Fruit fly (Drosophila melanogaster) whole organism, embryonic: ENCODE data around the gene Cul2.

Source experiments
- B-H2 ChIP-seq: fragments of 200-800 bp; sonication (Bioruptor generic); optimal IDR thresholded peaks from 2 replicates; lab custom pipeline; 2018; ENCODE audit warnings: missing biosample characterization, mild to moderate bottlenecking, missing genetic modification characterization
- CG10366 ChIP-seq: fragments of 200-800 bp; sonication (Bioruptor generic); IDR thresholded peaks from 2 replicates; pipeline ENCODE4 v1.3.6; 2022; ENCODE audit warnings: missing biosample characterization, missing genetic modification characterization
- CG10654 ChIP-seq: fragments of 200-800 bp; sonication (Bioruptor generic); optimal IDR thresholded peaks from 2 replicates; lab custom pipeline; 2016; ENCODE audit warnings: missing biosample characterization, missing genetic modification characterization
- CG11085 ChIP-seq: fragments of 200-800 bp; sonication (Bioruptor generic); IDR thresholded peaks from 2 replicates; pipeline ENCODE4 v1.3.6; 2022; ENCODE audit warnings: missing biosample characterization, missing genetic modification characterization
- CG11398 ChIP-seq: fragments of 200-800 bp; sonication (Bioruptor generic); optimal IDR thresholded peaks from 2 replicates; lab custom pipeline; 2016; ENCODE audit warnings: missing biosample characterization, missing genetic modification characterization
- CG14014 ChIP-seq: fragments of 200-800 bp; sonication (Bioruptor generic); IDR thresholded peaks from 2 replicates; pipeline ENCODE4 v1.3.6; 2022; ENCODE audit warnings: missing biosample characterization, missing genetic modification characterization
- CG14441 ChIP-seq: fragments of 200-800 bp; sonication (Bioruptor generic); IDR thresholded peaks from 2 replicates; pipeline ENCODE4 v1.3.6; 2022; ENCODE audit warnings: missing biosample characterization, missing genetic modification characterization
- CG15514 ChIP-seq: fragments of 200-800 bp; sonication (Bioruptor generic); optimal IDR thresholded peaks from 3 replicates; lab custom pipeline; 2017; ENCODE audit warnings: missing biosample characterization, missing genetic modification characterization, mild to moderate bottlenecking, moderate library complexity, missing genetic modification reagents
- CG16779 ChIP-seq: fragments of 200-800 bp; sonication (Bioruptor generic); IDR thresholded peaks from 2 replicates; pipeline ENCODE4 v1.3.6; 2022; ENCODE audit warnings: missing biosample characterization, missing genetic modification characterization
- CG16863 ChIP-seq: fragments of 200-800 bp; sonication (Bioruptor generic); optimal IDR thresholded peaks from 3 replicates; lab custom pipeline; 2016; ENCODE audit warnings: missing biosample characterization, missing genetic modification characterization
- CG17186 ChIP-seq: fragments of 200-800 bp; sonication (Bioruptor generic); optimal IDR thresholded peaks from 3 replicates; lab custom pipeline; 2017; ENCODE audit warnings: missing biosample characterization, missing genetic modification reagents, missing genetic modification characterization
- CG17568 ChIP-seq: fragments of 200-800 bp; sonication (Bioruptor generic); optimal IDR thresholded peaks from 2 replicates; lab custom pipeline; 2018; ENCODE audit warnings: missing biosample characterization, mild to moderate bottlenecking, missing genetic modification characterization, moderate library complexity
- CG18619 ChIP-seq: fragments of 200-800 bp; sonication (Bioruptor generic); optimal IDR thresholded peaks from 3 replicates; lab custom pipeline; 2017; ENCODE audit warnings: missing biosample characterization, mild to moderate bottlenecking, missing genetic modification characterization
- CG30020 ChIP-seq: fragments of 200-800 bp; optimal IDR thresholded peaks from 2 replicates; lab custom pipeline; 2019; ENCODE audit warnings: missing biosample characterization, mild to moderate bottlenecking, missing genetic modification characterization, moderate library complexity
- CG3163 ChIP-seq: fragments of 200-800 bp; sonication (Bioruptor generic); optimal IDR thresholded peaks from 3 replicates; lab custom pipeline; 2016; ENCODE audit warnings: missing biosample characterization, missing genetic modification characterization
- CG4707 ChIP-seq: fragments of 200-800 bp; sonication (Bioruptor generic); optimal IDR thresholded peaks from 2 replicates; lab custom pipeline; 2018; ENCODE audit warnings: missing biosample characterization, mild to moderate bottlenecking, missing genetic modification characterization, moderate library complexity
- CG4854 ChIP-seq: fragments of 200-800 bp; sonication (Bioruptor generic); optimal IDR thresholded peaks from 2 replicates; lab custom pipeline; 2016; ENCODE audit warnings: missing biosample characterization, missing genetic modification characterization, inconsistent platforms
- CG7271 ChIP-seq: fragments of 200-800 bp; sonication (Bioruptor generic); optimal IDR thresholded peaks from 2 replicates; lab custom pipeline; 2018; ENCODE audit warnings: missing biosample characterization, mild to moderate bottlenecking, missing genetic modification characterization, moderate library complexity
- CG9932 ChIP-seq: fragments of 200-800 bp; sonication (Bioruptor generic); IDR thresholded peaks from 2 replicates; pipeline ENCODE4 v1.3.6; 2022; ENCODE audit warnings: missing biosample characterization, missing genetic modification characterization
- Dref ChIP-seq: fragments of 200-800 bp; sonication (Bioruptor generic); IDR thresholded peaks from 2 replicates; pipeline ENCODE4 v1.3.6; 2022; ENCODE audit warnings: missing biosample characterization, missing genetic modification characterization
- Fer2 ChIP-seq: fragments of 200-800 bp; sonication (Bioruptor generic); optimal IDR thresholded peaks from 2 replicates; lab custom pipeline; 2018; ENCODE audit warnings: missing biosample characterization, mild to moderate bottlenecking, missing genetic modification characterization, moderate library complexity
- H2.0 ChIP-seq: fragments of 200-800 bp; sonication (Bioruptor generic); IDR thresholded peaks from 2 replicates; pipeline ENCODE4 v1.3.6; 2022; ENCODE audit warnings: missing biosample characterization, missing genetic modification characterization
- HLH54F ChIP-seq: fragments of 200-800 bp; sonication (Bioruptor generic); optimal IDR thresholded peaks from 3 replicates; lab custom pipeline; 2016; ENCODE audit warnings: missing biosample characterization, missing genetic modification characterization
- Hr3 ChIP-seq: fragments of 200-800 bp; sonication (Bioruptor generic); optimal IDR thresholded peaks from 3 replicates; lab custom pipeline; 2016; ENCODE audit warnings: missing biosample characterization, missing genetic modification characterization
- NC2β ChIP-seq: fragments of 200-800 bp; sonication (Bioruptor generic); optimal IDR thresholded peaks from 2 replicates; lab custom pipeline; 2016; ENCODE audit warnings: missing biosample characterization, missing genetic modification characterization
- Six4 ChIP-seq: fragments of 200-800 bp; sonication (Bioruptor generic); optimal IDR thresholded peaks from 2 replicates; lab custom pipeline; 2016; ENCODE audit warnings: missing biosample characterization, missing genetic modification characterization
- Ssrp ChIP-seq: fragments of 200-800 bp; sonication (Bioruptor generic); optimal IDR thresholded peaks from 2 replicates; lab custom pipeline; 2018; ENCODE audit warnings: missing biosample characterization, mild to moderate bottlenecking, missing genetic modification characterization, moderate library complexity
- abd-A ChIP-seq: fragments of 200-800 bp; sonication (Bioruptor generic); optimal IDR thresholded peaks from 3 replicates; lab custom pipeline; 2019; ENCODE audit warnings: missing biosample characterization, mild to moderate bottlenecking, missing genetic modification characterization, moderate library complexity
- ase ChIP-seq: fragments of 200-800 bp; sonication (Bioruptor generic); IDR thresholded peaks from 3 replicates; pipeline ENCODE4 v1.3.6; 2022; ENCODE audit warnings: missing biosample characterization, missing genetic modification characterization
- ato ChIP-seq: fragments of 200-800 bp; sonication (Bioruptor generic); IDR thresholded peaks from 2 replicates; pipeline ENCODE4 v1.3.6; 2022; ENCODE audit warnings: missing biosample characterization, missing genetic modification characterization; ENCODE audit not compliant: partially characterized antibody
- bowl ChIP-seq: fragments of 200-800 bp; sonication (Bioruptor generic); IDR thresholded peaks from 2 replicates; pipeline ENCODE4 v1.3.6; 2022; ENCODE audit warnings: missing biosample characterization, missing genetic modification characterization
- chm ChIP-seq: fragments of 200-800 bp; sonication (Bioruptor generic); IDR thresholded peaks from 2 replicates; pipeline ENCODE4 v1.3.6; 2022; ENCODE audit warnings: missing biosample characterization, missing genetic modification characterization
- da ChIP-seq: fragments of 200-800 bp; sonication (Bioruptor generic); optimal IDR thresholded peaks from 2 replicates; lab custom pipeline; 2016; ENCODE audit warnings: missing biosample characterization, missing genetic modification characterization
- eve ChIP-seq, 2 experiments: fragments of >200 bp; optimal IDR thresholded peaks; 2 replicates each; lab custom pipeline; 2017; ENCODE audit warnings: missing biosample characterization in 2 of 2, missing genetic modification characterization in 2 of 2
- gro ChIP-seq: fragments of 200-800 bp; sonication (Bioruptor generic); optimal IDR thresholded peaks from 2 replicates; lab custom pipeline; 2016; ENCODE audit warnings: missing biosample characterization, missing genetic modification characterization
- kah ChIP-seq: fragments of 200-800 bp; sonication (Bioruptor generic); optimal IDR thresholded peaks from 2 replicates; lab custom pipeline; 2018; ENCODE audit warnings: missing biosample characterization, mild to moderate bottlenecking, missing genetic modification characterization
- kni ChIP-seq: fragments of 200-800 bp; sonication (Bioruptor generic); optimal IDR thresholded peaks from 3 replicates; lab custom pipeline; 2017; ENCODE audit warnings: mild to moderate bottlenecking, missing biosample characterization, missing genetic modification reagents, missing genetic modification characterization
- lab ChIP-seq: fragments of 200-800 bp; sonication (Bioruptor generic); optimal IDR thresholded peaks from 3 replicates; lab custom pipeline; 2017; ENCODE audit warnings: missing biosample characterization, missing genetic modification characterization, mild to moderate bottlenecking, moderate library complexity, missing genetic modification reagents
- maf-S ChIP-seq: fragments of 200-800 bp; sonication (Bioruptor generic); optimal IDR thresholded peaks from 2 replicates; lab custom pipeline; 2016; ENCODE audit warnings: missing biosample characterization, missing genetic modification characterization
- odd ChIP-seq: fragments of 200-800 bp; sonication (Bioruptor generic); optimal IDR thresholded peaks from 2 replicates; lab custom pipeline; 2017; ENCODE audit warnings: missing biosample characterization, mild to moderate bottlenecking, missing genetic modification characterization
- sna ChIP-seq: fragments of 200-800 bp; sonication (Bioruptor generic); IDR thresholded peaks from 2 replicates; pipeline ENCODE4 v1.3.6; 2022; ENCODE audit warnings: missing biosample characterization, missing genetic modification characterization; ENCODE audit not compliant: partially characterized antibody
- sr ChIP-seq: fragments of 200-800 bp; sonication (Bioruptor generic); IDR thresholded peaks from 3 replicates; pipeline ENCODE4 v1.3.6; 2022; ENCODE audit warnings: missing biosample characterization, missing genetic modification characterization
- stc ChIP-seq: fragments of 200-800 bp; sonication (Bioruptor generic); IDR thresholded peaks from 2 replicates; pipeline ENCODE4 v1.3.6; 2022; ENCODE audit warnings: missing biosample characterization, missing genetic modification characterization
- tup ChIP-seq: fragments of 200-800 bp; sonication (Bioruptor generic); optimal IDR thresholded peaks from 2 replicates; lab custom pipeline; 2016; ENCODE audit warnings: missing biosample characterization, mild to moderate bottlenecking, missing genetic modification characterization, moderate library complexity
- tx ChIP-seq: fragments of 200-800 bp; sonication (Bioruptor generic); optimal IDR thresholded peaks from 2 replicates; lab custom pipeline; 2016; ENCODE audit warnings: missing biosample characterization, missing genetic modification characterization
- unc-4 ChIP-seq: fragments of 200-800 bp; sonication (Bioruptor generic); IDR thresholded peaks from 2 replicates; pipeline ENCODE4 v1.3.6; 2022; ENCODE audit warnings: missing biosample characterization, missing genetic modification characterization; ENCODE audit not compliant: partially characterized antibody
- usp ChIP-seq: fragments of >200 bp; optimal IDR thresholded peaks from 2 replicates; lab custom pipeline; 2017; ENCODE audit warnings: missing biosample characterization, missing genetic modification characterization
- zen ChIP-seq: fragments of 200-800 bp; sonication (Bioruptor generic); optimal IDR thresholded peaks from 3 replicates; lab custom pipeline; 2018; ENCODE audit warnings: missing biosample characterization, mild to moderate bottlenecking, missing genetic modification characterization, moderate library complexity

Cul2 gene

DNA sequence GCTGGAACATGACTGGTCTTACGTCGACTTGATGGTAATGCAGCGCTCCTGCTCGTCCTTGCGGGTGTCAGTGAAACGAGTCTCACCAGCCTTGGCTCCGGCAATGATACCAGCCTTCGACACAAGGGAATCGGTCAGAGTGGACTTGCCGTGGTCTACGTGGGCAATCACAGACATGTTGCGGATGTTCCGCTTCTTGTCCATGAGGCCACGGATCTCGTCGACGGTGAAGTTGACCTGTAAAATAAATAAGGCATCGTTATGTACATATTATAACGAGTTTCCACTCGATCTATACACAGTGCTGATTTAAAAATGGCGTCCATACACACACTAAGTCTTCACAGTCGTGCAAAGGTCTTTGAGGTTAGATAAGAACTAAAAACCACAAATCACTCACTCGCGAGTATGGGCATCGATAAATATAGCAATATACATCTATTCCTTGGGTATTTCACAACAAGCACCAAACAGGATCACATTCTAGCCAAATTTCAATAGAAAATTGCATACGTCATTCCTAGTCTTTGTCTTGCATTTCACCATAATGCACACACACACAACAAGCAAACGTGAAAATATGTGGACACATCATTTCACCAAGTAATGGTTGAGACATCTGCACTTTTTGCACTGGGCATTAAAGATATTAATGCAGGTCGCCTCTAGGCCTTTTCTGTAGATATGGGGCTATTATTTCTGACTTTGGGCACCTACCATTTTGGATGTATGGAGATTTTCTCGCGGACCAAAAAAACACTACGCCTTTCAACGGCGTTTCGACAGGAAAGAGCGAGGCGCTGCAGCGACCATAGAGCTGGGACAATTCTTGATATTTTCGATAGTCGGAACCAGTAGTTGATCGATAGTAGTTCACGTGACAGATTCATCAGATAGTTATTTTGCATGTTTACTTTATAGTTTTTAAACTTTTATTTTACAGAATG is 23.1 kb downstream of the Cul2 start, which contains the start of gene eEF2 (continued):
- TF ChIP-seq CG4707 (GFP tag; lab: Kevin White, UChicago) (peak; percentile 76), tup (GFP tag; lab: Kevin White, UChicago) (no peak), CG14441 (no peak; the same call in 1 of the 2 replicates), Fer2 (peak; percentile 64), CG16779 (GFP tag; lab: Robert Waterston, UW) (peak; percentile 63; the same call in 1 of the 2 replicates), usp (no peak), CG3163 (GFP tag; lab: Kevin White, UChicago) (peak; percentile 64), CG30020 (peak; percentile 80), H2.0 (no peak; the same call in 1 of the 2 replicates), eve (GFP tag; optimal IDR thresholded peaks at IDR 0.05; lab: Kevin White, UChicago) (peak in 1 of 2 experiments; percentile 93), CG11085 (GFP tag; lab: Robert Waterston, UW) (peak; percentile 47; the same call in 1 of the 2 replicates), CG11398 (peak; percentile 82), abd-A (tag; lab: Kevin White, UChicago) (peak; percentile 32), da (GFP tag; lab: Kevin White, UChicago) (peak; percentile 45), B-H2 (GFP tag; lab: Kevin White, UChicago) (peak; percentile 94), sr (GFP tag; lab: Robert Waterston, UW) (no peak; the same call in 1 of the 3 replicates), kah (GFP tag; lab: Kevin White, UChicago) (peak; percentile 65), CG17568 (GFP tag; lab: Kevin White, UChicago) (peak; percentile 90), chm (GFP tag; lab: Robert Waterston, UW) (peak; percentile 95), lab (GFP tag; lab: Kevin White, UChicago) (peak; percentile 90), NC2β (GFP tag; lab: Kevin White, UChicago) (peak; percentile 93), Hr3 (peak; percentile 38), CG16863 (GFP tag; lab: Kevin White, UChicago) (peak; percentile 48), CG7271 (tag; lab: Kevin White, UChicago) (peak; percentile 78), Dref (GFP tag; lab: Robert Waterston, UW) (peak; percentile 86), unc-4 (GFP tag; lab: Robert Waterston, UW) (peak; percentile 90), Ssrp (tag; lab: Kevin White, UChicago) (no peak), kni (GFP tag; lab: Kevin White, UChicago) (peak; percentile 46), CG15514 (GFP tag; lab: Kevin White, UChicago) (peak; percentile 99), tx (GFP tag; lab: Kevin White, UChicago) (peak; percentile 57), ase (no peak; the same call in 2 of the 3 replicates), bowl (peak; percentile 40; the same call in 1 of the 2 replicates), CG17186 (peak; percentile 59), sna (GFP tag; lab: Robert Waterston, UW) (peak; percentile 93), zen (peak; percentile 31), CG10654 (GFP tag; lab: Kevin White, UChicago) (peak; percentile 65), CG9932 (GFP tag; lab: Robert Waterston, UW) (no peak; the same call in 1 of the 2 replicates), CG4854 (GFP tag; lab: Kevin White, UChicago) (peak; percentile 38), CG10366 (GFP tag; lab: Robert Waterston, UW) (peak; percentile 67), maf-S (peak; percentile 73), CG18619 (peak; percentile 86), CG14014 (GFP tag; lab: Robert Waterston, UW) (peak; percentile 69; the same call in 1 of the 2 replicates), gro (peak; percentile 68), ato (GFP tag; lab: Robert Waterston, UW) (peak; percentile 88), odd (GFP tag; lab: Kevin White, UChicago) (peak; percentile 87), Six4 (peak; percentile 47), stc (GFP tag; lab: Robert Waterston, UW) (0 out of 2 replicates have a peak, but pooled peaks have one; percentile 36), HLH54F (GFP tag; lab: Kevin White, UChicago) (peak; percentile 57)
